Fruit fly (Drosophila melanogaster) whole organism, embryonic: Measurements from ENCODE around the gene Spn28Dc.

ENCODE experiments used
- CG10274 ChIP-seq: fragments of 200-800 bp; sonication (Bioruptor generic); optimal IDR thresholded peaks from 3 replicates; lab custom pipeline; 2017; ENCODE audit warnings: missing biosample characterization, mild to moderate bottlenecking, missing genetic modification characterization
- CG14014 ChIP-seq: fragments of 200-800 bp; sonication (Bioruptor generic); IDR thresholded peaks from 2 replicates; pipeline ENCODE4 v1.3.6; 2022; ENCODE audit warnings: missing biosample characterization, missing genetic modification characterization
- CG15073 ChIP-seq: fragments of 200-800 bp; sonication (Bioruptor generic); optimal IDR thresholded peaks from 2 replicates; lab custom pipeline; 2016; ENCODE audit warnings: missing biosample characterization, missing genetic modification characterization
- CG15479 ChIP-seq: fragments of 200-800 bp; sonication (Bioruptor generic); optimal IDR thresholded peaks from 3 replicates; lab custom pipeline; 2019; ENCODE audit warnings: missing biosample characterization, mild to moderate bottlenecking, missing genetic modification characterization, moderate library complexity
- CG2120 ChIP-seq: fragments of 200-800 bp; sonication (Bioruptor generic); optimal IDR thresholded peaks from 3 replicates; lab custom pipeline; 2016; ENCODE audit warnings: missing biosample characterization, missing genetic modification characterization
- CG2678 ChIP-seq: fragments of 200-800 bp; sonication (Bioruptor generic); optimal IDR thresholded peaks from 3 replicates; lab custom pipeline; 2019; ENCODE audit warnings: missing biosample characterization, mild to moderate bottlenecking, missing genetic modification characterization, moderate library complexity
- CG2712 ChIP-seq: fragments of 200-800 bp; optimal IDR thresholded peaks from 3 replicates; lab custom pipeline; 2019; ENCODE audit warnings: missing biosample characterization, mild to moderate bottlenecking, missing genetic modification characterization, moderate library complexity
- CG32772 ChIP-seq: fragments of 200-800 bp; sonication (Bioruptor generic); IDR thresholded peaks from 2 replicates; pipeline ENCODE4 v1.3.6; 2022; ENCODE audit warnings: missing biosample characterization, missing genetic modification characterization
- CG3847 ChIP-seq: fragments of 200-800 bp; sonication (Bioruptor generic); IDR thresholded peaks from 2 replicates; pipeline ENCODE4 v1.3.6; 2022; ENCODE audit warnings: missing biosample characterization, missing genetic modification characterization
- CG42726 ChIP-seq: fragments of 200-800 bp; sonication (Bioruptor generic); IDR thresholded peaks from 2 replicates; pipeline ENCODE4 v1.3.6; 2022; ENCODE audit warnings: missing biosample characterization, missing genetic modification characterization; ENCODE audit not compliant: partially characterized antibody
- CG4617 ChIP-seq: fragments of 200-800 bp; sonication (Bioruptor generic); optimal IDR thresholded peaks from 3 replicates; lab custom pipeline; 2016; ENCODE audit warnings: missing biosample characterization, missing genetic modification characterization, borderline replicate concordance
- CG5180 ChIP-seq: fragments of 200-800 bp; sonication (Bioruptor generic); optimal IDR thresholded peaks from 3 replicates; lab custom pipeline; 2017; ENCODE audit warnings: missing biosample characterization, missing genetic modification characterization, mild to moderate bottlenecking, moderate library complexity, missing genetic modification reagents
- CG6272 ChIP-seq: fragments of 200-800 bp; sonication (Bioruptor generic); IDR thresholded peaks from 2 replicates; pipeline ENCODE4 v1.3.6; 2022; ENCODE audit warnings: missing biosample characterization, missing genetic modification characterization
- CG8478 ChIP-seq: fragments of >200 bp; optimal IDR thresholded peaks from 2 replicates; lab custom pipeline; 2018
- CTCF ChIP-seq: fragments of 200-800 bp; sonication (Bioruptor generic); optimal IDR thresholded peaks from 2 replicates; lab custom pipeline; 2017; ENCODE audit warnings: missing biosample characterization, mild to moderate bottlenecking, missing genetic modification characterization, moderate library complexity
- D ChIP-seq, 2 experiments: fragments of 200-800 bp in 1 of 2; fragments of >200 bp in 1 of 2; sonication (Bioruptor generic) in 1 of 2; optimal IDR thresholded peaks; 2 replicates in 1 of 2; 3 replicates in 1 of 2; lab custom pipeline; 2017; ENCODE audit warnings: mild to moderate bottlenecking in 1 of 2, missing biosample characterization in 1 of 2, missing genetic modification characterization in 1 of 2, missing genetic modification reagents in 1 of 2
- HmgZ ChIP-seq: fragments of 200-800 bp; sonication (Bioruptor generic); optimal IDR thresholded peaks from 2 replicates; lab custom pipeline; 2018; ENCODE audit warnings: missing biosample characterization, mild to moderate bottlenecking, missing genetic modification characterization
- Hr51 ChIP-seq, 2 experiments: fragments of 200-800 bp; sonication (Bioruptor generic); optimal IDR thresholded peaks; 2 replicates in 1 of 2; 3 replicates in 1 of 2; lab custom pipeline; 2016 to 2018; ENCODE audit warnings: missing biosample characterization in 2 of 2, missing genetic modification characterization in 2 of 2, mild to moderate bottlenecking in 1 of 2, moderate library complexity in 1 of 2
- Hsf ChIP-seq: fragments of 200-800 bp; sonication (Bioruptor generic); optimal IDR thresholded peaks from 3 replicates; lab custom pipeline; 2016; ENCODE audit warnings: missing biosample characterization, missing genetic modification characterization
- Lhr ChIP-seq: fragments of 200-800 bp; sonication (Bioruptor generic); optimal IDR thresholded peaks from 3 replicates; lab custom pipeline; 2017; ENCODE audit warnings: mild to moderate bottlenecking, missing biosample characterization, missing genetic modification reagents, missing genetic modification characterization
- Lpt ChIP-seq: fragments of >200 bp; optimal IDR thresholded peaks from 2 replicates; lab custom pipeline; 2018; ENCODE audit warnings: missing biosample characterization, missing genetic modification characterization
- MBD-R2 ChIP-seq: fragments of 200-800 bp; sonication (Bioruptor generic); IDR thresholded peaks from 2 replicates; pipeline ENCODE4 v1.3.6; 2022; ENCODE audit warnings: missing biosample characterization, missing genetic modification characterization
- Mad ChIP-seq: fragments of 200-800 bp; sonication (Bioruptor generic); optimal IDR thresholded peaks from 2 replicates; lab custom pipeline; 2016; ENCODE audit warnings: missing biosample characterization, missing genetic modification characterization
- Med ChIP-seq: fragments of 200-800 bp; sonication (Bioruptor generic); peaks from one replicate; lab custom pipeline; 2016; ENCODE audit warnings: missing biosample characterization, missing genetic modification characterization, mild to moderate bottlenecking, inconsistent platforms, moderate library complexity
- NFAT ChIP-seq: fragments of 200-800 bp; sonication (Bioruptor generic); IDR thresholded peaks from 2 replicates; pipeline ENCODE4 v1.3.6; 2022; ENCODE audit warnings: missing biosample characterization, missing genetic modification characterization
- Oli ChIP-seq: fragments of 200-800 bp; sonication (Bioruptor generic); optimal IDR thresholded peaks from 2 replicates; lab custom pipeline; 2018; ENCODE audit warnings: missing biosample characterization, mild to moderate bottlenecking, missing genetic modification characterization, moderate library complexity
- Optix ChIP-seq: fragments of 200-800 bp; sonication (Bioruptor generic); IDR thresholded peaks from 3 replicates; pipeline ENCODE4 v1.3.6; 2022; ENCODE audit warnings: missing biosample characterization, missing genetic modification characterization
- Sin3A ChIP-seq: fragments of >200 bp; optimal IDR thresholded peaks from 2 replicates; lab custom pipeline; 2018
- Spps ChIP-seq: fragments of 200-800 bp; sonication (Bioruptor generic); optimal IDR thresholded peaks from 2 replicates; lab custom pipeline; 2018; ENCODE audit warnings: missing biosample characterization, mild to moderate bottlenecking, missing genetic modification characterization
- ab ChIP-seq: fragments of 200-800 bp; sonication (Bioruptor generic); optimal IDR thresholded peaks from 2 replicates; lab custom pipeline; 2016; ENCODE audit warnings: missing biosample characterization, missing genetic modification characterization
- abd-A ChIP-seq: fragments of 200-800 bp; sonication (Bioruptor generic); optimal IDR thresholded peaks from 3 replicates; lab custom pipeline; 2019; ENCODE audit warnings: missing biosample characterization, mild to moderate bottlenecking, missing genetic modification characterization, moderate library complexity
- aop ChIP-seq: fragments of 200-800 bp; sonication (Bioruptor generic); IDR thresholded peaks from 2 replicates; pipeline ENCODE4 v1.3.6; 2022; ENCODE audit warnings: missing biosample characterization, missing genetic modification characterization
- chif ChIP-seq, 2 experiments: fragments of 200-800 bp; sonication (Bioruptor generic); optimal IDR thresholded peaks; 3 replicates each; lab custom pipeline; 2016; ENCODE audit warnings: missing biosample characterization in 2 of 2, missing genetic modification characterization in 2 of 2
- chm ChIP-seq: fragments of 200-800 bp; sonication (Bioruptor generic); IDR thresholded peaks from 2 replicates; pipeline ENCODE4 v1.3.6; 2022; ENCODE audit warnings: missing biosample characterization, missing genetic modification characterization
- corto ChIP-seq: fragments of 200-800 bp; sonication (Bioruptor generic); optimal IDR thresholded peaks from 2 replicates; lab custom pipeline; 2016; ENCODE audit warnings: missing biosample characterization, mild to moderate bottlenecking, missing genetic modification characterization, moderate library complexity
- dimm ChIP-seq: fragments of 200-800 bp; sonication (Bioruptor generic); IDR thresholded peaks from 2 replicates; pipeline ENCODE4 v1.3.6; 2022; ENCODE audit warnings: missing biosample characterization, missing genetic modification characterization
- dmrt11E ChIP-seq: fragments of 200-800 bp; sonication (Bioruptor generic); optimal IDR thresholded peaks from 3 replicates; lab custom pipeline; 2018; ENCODE audit warnings: missing biosample characterization, mild to moderate bottlenecking, missing genetic modification characterization, moderate library complexity
- esg ChIP-seq: fragments of 200-800 bp; sonication (Bioruptor generic); conservative IDR thresholded peaks from 2 replicates; pipeline ENCODE4 v1.3.6; 2022; ENCODE audit warnings: missing biosample characterization, missing genetic modification characterization
- gcm ChIP-seq: fragments of 200-800 bp; sonication (Bioruptor generic); optimal IDR thresholded peaks from 2 replicates; lab custom pipeline; 2019; ENCODE audit warnings: missing biosample characterization, mild to moderate bottlenecking, missing genetic modification characterization, moderate library complexity
- hth ChIP-seq: fragments of >200 bp; optimal IDR thresholded peaks from 2 replicates; lab custom pipeline; 2017; ENCODE audit warnings: inconsistent platforms
- klu ChIP-seq: fragments of 200-800 bp; sonication (Bioruptor generic); IDR thresholded peaks from 2 replicates; pipeline ENCODE4 v1.3.6; 2022; ENCODE audit warnings: missing biosample characterization, missing genetic modification characterization
- knrl ChIP-seq: fragments of 200-800 bp; sonication (Bioruptor generic); IDR thresholded peaks from 3 replicates; pipeline ENCODE4 v1.3.6; 2022; ENCODE audit warnings: missing biosample characterization, missing genetic modification characterization; ENCODE audit not compliant: partially characterized antibody
- lilli ChIP-seq: fragments of 200-800 bp; sonication (Bioruptor generic); optimal IDR thresholded peaks from 3 replicates; lab custom pipeline; 2016; ENCODE audit warnings: missing biosample characterization, missing genetic modification characterization
- lola ChIP-seq, 3 experiments: fragments of >200 bp in 2 of 3; fragments of 200-800 bp in 1 of 3; sonication (Bioruptor generic) in 1 of 3; optimal IDR thresholded peaks; 2 replicates each; lab custom pipeline; 2017 to 2019; ENCODE audit warnings: missing biosample characterization in 3 of 3, missing genetic modification characterization in 3 of 3, mild to moderate bottlenecking in 1 of 3, moderate library complexity in 1 of 3
- mirr ChIP-seq: fragments of 200-800 bp; sonication (Bioruptor generic); optimal IDR thresholded peaks from 3 replicates; lab custom pipeline; 2018; ENCODE audit warnings: missing biosample characterization, mild to moderate bottlenecking, missing genetic modification characterization
- nau ChIP-seq: fragments of 200-800 bp; sonication (Bioruptor generic); optimal IDR thresholded peaks from 3 replicates; lab custom pipeline; 2017; ENCODE audit warnings: missing biosample characterization, mild to moderate bottlenecking, missing genetic modification characterization, missing genetic modification reagents
- otp ChIP-seq: fragments of 200-800 bp; sonication (Bioruptor generic); IDR thresholded peaks from 3 replicates; pipeline ENCODE4, ENCODE4 v1.3.6; 2022; ENCODE audit warnings: missing biosample characterization, missing genetic modification characterization
- seq ChIP-seq: fragments of 200-800 bp; sonication (Bioruptor generic); IDR thresholded peaks from 2 replicates; pipeline ENCODE4 v1.3.6; 2022; ENCODE audit warnings: missing biosample characterization, missing genetic modification characterization
- unc-4 ChIP-seq: fragments of 200-800 bp; sonication (Bioruptor generic); IDR thresholded peaks from 2 replicates; pipeline ENCODE4 v1.3.6; 2022; ENCODE audit warnings: missing biosample characterization, missing genetic modification characterization; ENCODE audit not compliant: partially characterized antibody
- zen ChIP-seq: fragments of 200-800 bp; sonication (Bioruptor generic); optimal IDR thresholded peaks from 3 replicates; lab custom pipeline; 2018; ENCODE audit warnings: missing biosample characterization, mild to moderate bottlenecking, missing genetic modification characterization, moderate library complexity
- zfh2 ChIP-seq: fragments of 200-800 bp; sonication (Bioruptor generic); optimal IDR thresholded peaks from 2 replicates; lab custom pipeline; 2016; ENCODE audit warnings: missing biosample characterization, missing genetic modification characterization

Gene Spn28Dc

DNA sequence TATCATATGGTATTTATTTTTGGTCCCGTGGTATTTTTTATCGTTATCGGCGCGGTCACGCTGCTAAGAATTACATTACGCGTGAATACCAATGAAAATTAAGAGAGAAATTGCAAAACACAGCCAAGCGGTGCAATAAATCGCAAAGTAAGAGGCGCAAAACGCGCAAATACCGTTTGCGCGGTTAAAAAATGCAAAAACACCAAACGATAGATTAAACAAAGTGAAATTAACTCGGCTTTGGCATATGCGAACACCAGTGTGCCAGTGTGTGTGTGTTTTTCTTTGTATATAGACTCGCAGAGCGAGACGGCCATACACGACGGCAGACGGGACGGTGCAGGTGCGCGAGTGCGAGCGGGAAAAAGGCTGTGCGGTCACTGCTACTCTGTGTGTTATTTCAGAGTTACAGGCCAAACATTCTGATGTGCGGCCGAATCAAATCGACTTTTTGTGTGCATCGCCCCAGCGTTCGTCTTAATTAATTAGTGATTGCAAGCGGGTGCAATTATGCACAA lies 23.7 kb upstream of the Spn28Dc start, which contains the start of gene Cka (continued):
- TF ChIP-seq CG3847 (GFP tag; lab: Robert Waterston, UW) (no peak), CG32772 (GFP tag; lab: Robert Waterston, UW) (no peak), esg (GFP tag; lab: Robert Waterston, UW) (no peak), dmrt11E (tag; lab: Kevin White, UChicago) (no peak), abd-A (tag; lab: Kevin White, UChicago) (no peak), zen (tag; lab: Kevin White, UChicago) (peak; percentile 7), CG8478 (lab: Kevin White, UChicago) (peak; percentile 97), CG2678 (tag; lab: Kevin White, UChicago) (no peak), unc-4 (GFP tag; lab: Robert Waterston, UW) (0 out of 2 replicates have a peak, but pooled peaks have one; percentile 11), Mad (GFP tag; lab: Kevin White, UChicago) (no peak), Med (peak; percentile 87), Lhr (GFP tag; lab: Kevin White, UChicago) (peak; percentile 30), HmgZ (tag; lab: Kevin White, UChicago) (peak; percentile 72), CTCF (GFP tag; lab: Kevin White, UChicago) (no peak), dimm (GFP tag; lab: Robert Waterston, UW) (no peak), CG6272 (GFP tag; lab: Robert Waterston, UW) (0 out of 2 replicates have a peak, but pooled peaks have one; percentile 12), klu (GFP tag; lab: Robert Waterston, UW) (no peak), CG4617 (GFP tag; lab: Kevin White, UChicago) (peak; percentile 93), CG14014 (GFP tag; lab: Robert Waterston, UW) (no peak), knrl (GFP tag; lab: Robert Waterston, UW) (peak; percentile 21; the same call in 1 of the 3 replicates), aop (no peak), MBD-R2 (GFP tag; lab: Robert Waterston, UW) (peak; percentile 54; the same call in 1 of the 2 replicates), ab (GFP tag; lab: Kevin White, UChicago) (no peak), CG15073 (no peak), Oli (peak; percentile 21), CG2712 (tag; lab: Kevin White, UChicago) (no peak), Spps (tag; lab: Kevin White, UChicago) (no peak), chif (GFP tag; optimal IDR thresholded peaks at IDR 0.05; lab: Kevin White, UChicago) (no peak), lola (GFP tag; optimal IDR thresholded peaks at IDR 0.05; lab: Kevin White, UChicago) (no peak), otp (peak; percentile 63; the same call in 1 of the 3 replicates), Hr51 (GFP tag; optimal IDR thresholded peaks at IDR 0.05; lab: Kevin White, UChicago) (no peak), Hsf (GFP tag; lab: Kevin White, UChicago) (no peak), CG15479 (peak; percentile 92), chm (GFP tag; lab: Robert Waterston, UW) (peak; percentile 54; the same call in 1 of the 2 replicates), mirr (GFP tag; lab: Kevin White, UChicago) (peak; percentile 22), CG42726 (0 out of 2 replicates have a peak, but pooled peaks have one; percentile 27), zfh2 (no peak), nau (GFP tag; lab: Kevin White, UChicago) (no peak), D (optimal IDR thresholded peaks at IDR 0.05; lab: Kevin White, UChicago) (peak; percentile 73), D (GFP tag; optimal IDR thresholded peaks at IDR 0.05; lab: Kevin White, UChicago) (no peak), Lpt (GFP tag; lab: Kevin White, UChicago) (no peak), Optix (GFP tag; lab: Robert Waterston, UW) (no peak), CG5180 (no peak), lilli (GFP tag; lab: Kevin White, UChicago) (no peak), CG2120 (GFP tag; lab: Kevin White, UChicago) (no peak), corto (GFP tag; lab: Kevin White, UChicago) (no peak), NFAT (GFP tag; lab: Robert Waterston, UW) (no peak; the same call in 1 of the 2 replicates), Sin3A (lab: Kevin White, UChicago) (peak; percentile 46), hth (lab: Kevin White, UChicago) (no peak), seq (GFP tag; lab: Robert Waterston, UW) (no peak), gcm (GFP tag; lab: Kevin White, UChicago) (peak; percentile 44), CG10274 (no peak)
